Worm (Caenorhabditis elegans) whole organism, late embryonic: Measurements from ENCODE around the gene D2023.3.

ENCODE experiments used
- C38D4.7 ChIP-seq: fragments of 200-800 bp; sonication (Bioruptor generic); optimal IDR thresholded peaks from 2 replicates; lab custom pipeline; 2018; ENCODE audit warnings: mild to moderate bottlenecking, missing genetic modification characterization, moderate library complexity, missing compliant biosample characterization
- F13H6.1 ChIP-seq: sonication (generic microtip); optimal IDR thresholded peaks from 2 replicates; lab custom pipeline; 2016; ENCODE audit warnings: missing genetic modification characterization, missing compliant biosample characterization
- K09A11.1 ChIP-seq: sonication (generic microtip); optimal IDR thresholded peaks from 2 replicates; lab custom pipeline; 2017; ENCODE audit warnings: antibody characterized with exemption, mild to moderate bottlenecking, missing genetic modification characterization, missing compliant biosample characterization; ENCODE audit not compliant: insufficient read depth
- T23F11.4 ChIP-seq: fragments of 200-800 bp; sonication (Bioruptor generic); optimal IDR thresholded peaks from 2 replicates; lab custom pipeline; 2018; ENCODE audit warnings: mild to moderate bottlenecking, missing genetic modification characterization, missing compliant biosample characterization
- Y22D7AL.16 ChIP-seq: sonication (generic microtip); optimal IDR thresholded peaks from 2 replicates; lab custom pipeline; 2016; ENCODE audit warnings: missing genetic modification characterization, missing compliant biosample characterization
- ahr-1 ChIP-seq: sonication (generic microtip); optimal IDR thresholded peaks from 2 replicates; lab custom pipeline; 2016; ENCODE audit warnings: missing genetic modification characterization, missing compliant biosample characterization
- ceh-14 ChIP-seq: sonication (generic microtip); optimal IDR thresholded peaks from 2 replicates; lab custom pipeline; 2016; ENCODE audit warnings: missing genotype, missing genetic modification characterization, missing compliant biosample characterization
- ceh-18 ChIP-seq: sonication (generic microtip); optimal IDR thresholded peaks from 2 replicates; lab custom pipeline; 2016; ENCODE audit warnings: missing genetic modification characterization, missing compliant biosample characterization
- ceh-24 ChIP-seq: sonication (generic microtip); optimal IDR thresholded peaks from 2 replicates; lab custom pipeline; 2016; ENCODE audit warnings: mild to moderate bottlenecking, missing genetic modification characterization, missing compliant biosample characterization
- ceh-30 ChIP-seq: fragments of 150-350 bp; optimal IDR thresholded peaks from 2 replicates; lab custom pipeline; 2014; ENCODE audit warnings: missing biosample characterization, missing genetic modification characterization
- ceh-31 ChIP-seq: sonication (generic microtip); optimal IDR thresholded peaks from 2 replicates; lab custom pipeline; 2016; ENCODE audit warnings: missing genetic modification characterization, missing compliant biosample characterization
- ceh-34 ChIP-seq: sonication (generic microtip); optimal IDR thresholded peaks from 2 replicates; lab custom pipeline; 2016; ENCODE audit warnings: mild to moderate bottlenecking, missing genetic modification characterization, missing compliant biosample characterization
- che-1 ChIP-seq: sonication (generic microtip); optimal IDR thresholded peaks from 2 replicates; lab custom pipeline; 2016; ENCODE audit warnings: mild to moderate bottlenecking, missing genetic modification characterization, missing compliant biosample characterization
- dve-1 ChIP-seq: sonication (generic microtip); optimal IDR thresholded peaks from 2 replicates; lab custom pipeline; 2017; ENCODE audit warnings: antibody characterized with exemption, mild to moderate bottlenecking, missing genetic modification characterization, missing compliant biosample characterization
- elt-2 ChIP-seq: sonication (generic microtip); optimal IDR thresholded peaks from 2 replicates; lab custom pipeline; 2016; ENCODE audit warnings: missing genetic modification reagents, missing genetic modification characterization, missing compliant biosample characterization
- ets-4 ChIP-seq: sonication (generic microtip); optimal IDR thresholded peaks from 2 replicates; lab custom pipeline; 2016; ENCODE audit warnings: missing genetic modification characterization, missing compliant biosample characterization
- eyg-1 ChIP-seq: sonication (generic microtip); optimal IDR thresholded peaks from 2 replicates; lab custom pipeline; 2016; ENCODE audit warnings: missing genotype, missing genetic modification characterization, missing compliant biosample characterization
- fax-1 ChIP-seq: sonication (generic microtip); optimal IDR thresholded peaks from 2 replicates; lab custom pipeline; 2016; ENCODE audit warnings: missing genotype, missing genetic modification characterization, missing compliant biosample characterization
- fkh-10 ChIP-seq: fragments of 150-350 bp; optimal IDR thresholded peaks from 2 replicates; lab custom pipeline; 2014; ENCODE audit warnings: missing biosample characterization, missing genetic modification reagents, missing genetic modification characterization
- hlh-13 ChIP-seq: fragments of 200-800 bp; sonication (Bioruptor generic); optimal IDR thresholded peaks from 2 replicates; lab custom pipeline; 2018; ENCODE audit warnings: mild to moderate bottlenecking, missing genetic modification characterization, missing compliant biosample characterization
- hlh-15 ChIP-seq: sonication (generic microtip); optimal IDR thresholded peaks from 2 replicates; lab custom pipeline; 2016; ENCODE audit warnings: missing genetic modification characterization, missing compliant biosample characterization
- hlh-6 ChIP-seq: sonication (generic microtip); optimal IDR thresholded peaks from 2 replicates; lab custom pipeline; 2016; ENCODE audit warnings: missing genotype, missing genetic modification characterization, missing compliant biosample characterization
- lim-6 ChIP-seq: sonication (generic microtip); optimal IDR thresholded peaks from 2 replicates; lab custom pipeline; 2016; ENCODE audit warnings: missing genetic modification characterization, missing compliant biosample characterization
- lin-11 ChIP-seq: fragments of 200-800 bp; sonication (Bioruptor generic); optimal IDR thresholded peaks from 2 replicates; lab custom pipeline; 2018; ENCODE audit warnings: mild to moderate bottlenecking, missing genetic modification characterization, missing compliant biosample characterization
- madf-2 ChIP-seq: sonication (generic microtip); optimal IDR thresholded peaks from 2 replicates; lab custom pipeline; 2017; ENCODE audit warnings: missing genetic modification characterization, missing compliant biosample characterization
- mec-3 ChIP-seq: sonication (generic microtip); optimal IDR thresholded peaks from 2 replicates; lab custom pipeline; 2016; ENCODE audit warnings: borderline replicate concordance, missing genetic modification characterization, missing compliant biosample characterization
- nhr-11 ChIP-seq: fragments of 150-350 bp; optimal IDR thresholded peaks from 2 replicates; lab custom pipeline; 2014; ENCODE audit warnings: missing biosample characterization, missing genetic modification characterization
- nhr-232 ChIP-seq: sonication (generic microtip); optimal IDR thresholded peaks from 2 replicates; lab custom pipeline; 2016; ENCODE audit warnings: missing genetic modification characterization, missing compliant biosample characterization
- npax-4 ChIP-seq: sonication (generic microtip); optimal IDR thresholded peaks from 2 replicates; lab custom pipeline; 2016; ENCODE audit warnings: missing genetic modification characterization, missing compliant biosample characterization
- odd-2 ChIP-seq: sonication (generic microtip); optimal IDR thresholded peaks from 2 replicates; lab custom pipeline; 2017; ENCODE audit warnings: antibody characterized with exemption, mild to moderate bottlenecking, missing genetic modification characterization, missing compliant biosample characterization
- pat-9 ChIP-seq: fragments of 200-800 bp; sonication (Bioruptor generic); optimal IDR thresholded peaks from 2 replicates; lab custom pipeline; 2018; ENCODE audit warnings: mild to moderate bottlenecking, missing genetic modification characterization, moderate library complexity, missing compliant biosample characterization
- pros-1 ChIP-seq: fragments of 150-350 bp; optimal IDR thresholded peaks from 2 replicates; lab custom pipeline; 2014; ENCODE audit warnings: missing biosample characterization, missing genetic modification reagents, missing genetic modification characterization
- ref-2 ChIP-seq: sonication (generic microtip); optimal IDR thresholded peaks from 2 replicates; lab custom pipeline; 2016; ENCODE audit warnings: missing genetic modification characterization, missing compliant biosample characterization
- sdc-2 ChIP-seq: sonication (generic microtip); optimal IDR thresholded peaks from 2 replicates; lab custom pipeline; 2016; ENCODE audit warnings: missing genotype, missing genetic modification characterization, missing compliant biosample characterization
- sox-2 ChIP-seq: fragments of 200-800 bp; sonication (Bioruptor generic); IDR thresholded peaks from 2 replicates; pipeline ENCODE4 v1.3.6; 2022; ENCODE audit warnings: missing genetic modification reagents, missing genetic modification characterization, missing compliant biosample characterization
- ttx-3 ChIP-seq: sonication (generic microtip); optimal IDR thresholded peaks from 2 replicates; lab custom pipeline; 2016; ENCODE audit warnings: missing genetic modification reagents, missing genetic modification characterization, missing compliant biosample characterization
- unc-42 ChIP-seq: sonication (generic microtip); optimal IDR thresholded peaks from 2 replicates; lab custom pipeline; 2016; ENCODE audit warnings: missing genotype, missing genetic modification characterization, missing compliant biosample characterization
- unc-55 ChIP-seq: sonication (generic microtip); optimal IDR thresholded peaks from 2 replicates; lab custom pipeline; 2017; ENCODE audit warnings: missing biosample characterization, missing genetic modification reagents, missing genetic modification characterization
- zip-5 ChIP-seq: sonication (generic microtip); optimal IDR thresholded peaks from 2 replicates; lab custom pipeline; 2016; ENCODE audit warnings: missing genetic modification characterization, missing compliant biosample characterization

D2023.3 gene

ce11 chrV:11762863-11763262 lies 49.0 kb downstream of the D2023.3 start, which contains the start of gene T04F3.4:
Gene T04F3.4, minus strand, starts transcription at chrV:11763049.
- TF ChIP-seq ets-4 (tag; lab: Kevin White, UChicago) (no peak), F13H6.1 (no peak), ceh-31 (tag; lab: Kevin White, UChicago) (no peak), ceh-14 (no peak), Y22D7AL.16 (tag; lab: Kevin White, UChicago) (no peak), zip-5 (tag; lab: Kevin White, UChicago) (no peak), unc-55 (GFP tag; lab: Kevin White, UChicago) (no peak), K09A11.1 (tag; lab: Kevin White, UChicago) (no peak), mec-3 (tag; lab: Kevin White, UChicago) (no peak), hlh-13 (GFP tag; lab: Kevin White, UChicago) (no peak), nhr-11 (tag; lab: Kevin White, UChicago) (no peak), eyg-1 (tag; lab: Kevin White, UChicago) (no peak), ceh-30 (tag; lab: Kevin White, UChicago) (no peak), hlh-15 (tag; lab: Kevin White, UChicago) (no peak), sox-2 (no peak)

- no peak for TF ChIP-seq T23F11.4 (GFP tag; lab: Kevin White, UChicago)
These were observed 51.5 kb downstream of the D2023.3 start, which contains the start of gene T04F3.5 for ce11 chrV:11760371-11760770. Gene T04F3.5, plus strand, starts transcription at chrV:11760671.

- no peak for TF ChIP-seq ref-2 (tag; lab: Kevin White, UChicago)
- no peak for TF ChIP-seq fkh-10 (GFP tag; lab: Kevin White, UChicago)
- TF ChIP-seq hlh-6 (tag; lab: Kevin White, UChicago): no peak
- no peak for TF ChIP-seq dve-1 (tag; lab: Kevin White, UChicago)
- no peak for TF ChIP-seq sox-2
- TF ChIP-seq lim-6 (tag; lab: Kevin White, UChicago): no peak
- TF ChIP-seq ceh-31 (tag; lab: Kevin White, UChicago): no peak
- TF ChIP-seq F13H6.1: no peak
- no peak for TF ChIP-seq zip-5 (tag; lab: Kevin White, UChicago)
- no peak for TF ChIP-seq nhr-11 (tag; lab: Kevin White, UChicago)
- no peak for TF ChIP-seq odd-2
- no peak for TF ChIP-seq ets-4 (tag; lab: Kevin White, UChicago)
- TF ChIP-seq lin-11 (tag; lab: Kevin White, UChicago): no peak
- no peak for TF ChIP-seq unc-42
- no peak for TF ChIP-seq C38D4.7 (GFP tag; lab: Kevin White, UChicago)
- no peak for TF ChIP-seq npax-4 (tag; lab: Kevin White, UChicago)
- TF ChIP-seq nhr-232 (tag; lab: Kevin White, UChicago): no peak
These were observed 53.2 kb downstream of the D2023.3 start, which contains the start of gene T04F3.3 for ce11 chrV:11758635-11759034. Gene T04F3.3, plus strand, starts transcription at chrV:11758935.

ce11 chrV:11757358-11757757 lies 54.5 kb downstream of the D2023.3 start, which contains the start of gene smoc-1:
Gene smoc-1, plus strand, starts transcription at chrV:11757658.
- TF ChIP-seq ttx-3 (tag; lab: Kevin White, UChicago) (no peak), T23F11.4 (GFP tag; lab: Kevin White, UChicago) (no peak)

ce11 chrV:11755848-11756247 lies 56.0 kb downstream of the D2023.3 start:
- TF ChIP-seq ceh-24 (no peak), pros-1 (tag; lab: Kevin White, UChicago) (no peak), sdc-2 (tag; lab: Kevin White, UChicago) (no peak), elt-2 (tag; lab: Kevin White, UChicago) (no peak), ceh-34 (tag; lab: Kevin White, UChicago) (no peak), ahr-1 (tag; lab: Kevin White, UChicago) (no peak), madf-2 (tag; lab: Kevin White, UChicago) (no peak), fax-1 (tag; lab: Kevin White, UChicago) (no peak), ets-4 (tag; lab: Kevin White, UChicago) (no peak), odd-2 (no peak), nhr-232 (tag; lab: Kevin White, UChicago) (no peak), lin-11 (tag; lab: Kevin White, UChicago) (no peak), Y22D7AL.16 (tag; lab: Kevin White, UChicago) (no peak), dve-1 (tag; lab: Kevin White, UChicago) (no peak), ceh-18 (tag; lab: Kevin White, UChicago) (no peak), pat-9 (tag; lab: Kevin White, UChicago) (no peak), unc-42 (no peak), che-1 (tag; lab: Kevin White, UChicago) (no peak)
- TF ChIP-seq, all 69 proteins: peak for 0
